Fruit fly (Drosophila melanogaster) whole organism, embryonic: ENCODE data around the gene Fancl.

Experiments used
- CG11093 ChIP-seq: fragments of 200-800 bp; sonication (Bioruptor generic); IDR thresholded peaks from 3 replicates; pipeline ENCODE4 v1.3.6; 2022; ENCODE audit warnings: missing biosample characterization, missing genetic modification characterization
- CG11247 ChIP-seq: fragments of 200-800 bp; sonication (Bioruptor generic); IDR thresholded peaks from 2 replicates; pipeline ENCODE4 v1.3.6; 2022; ENCODE audit warnings: missing biosample characterization, missing genetic modification characterization
- CG13424 ChIP-seq: fragments of 200-800 bp; sonication (Bioruptor generic); optimal IDR thresholded peaks from 2 replicates; lab custom pipeline; 2019; ENCODE audit warnings: missing biosample characterization, mild to moderate bottlenecking, missing genetic modification characterization, moderate library complexity
- CG6683 ChIP-seq: fragments of 200-800 bp; sonication (Bioruptor generic); optimal IDR thresholded peaks from 2 replicates; lab custom pipeline; 2017; ENCODE audit warnings: missing biosample characterization, mild to moderate bottlenecking, missing genetic modification characterization, missing genetic modification reagents
- Eip74EF ChIP-seq, 2 experiments: fragments of 200-800 bp in 1 of 2; fragments of >200 bp in 1 of 2; sonication (Bioruptor generic) in 1 of 2; optimal IDR thresholded peaks; 2 replicates each; lab custom pipeline; 2017 to 2019; ENCODE audit warnings: missing biosample characterization in 2 of 2, missing genetic modification characterization in 2 of 2, mild to moderate bottlenecking in 1 of 2, moderate library complexity in 1 of 2
- Rx ChIP-seq: fragments of 200-800 bp; sonication (Bioruptor generic); IDR thresholded peaks from 2 replicates; pipeline ENCODE4 v1.3.6; 2022; ENCODE audit warnings: missing biosample characterization, missing genetic modification characterization
- jigr1 ChIP-seq: fragments of 200-800 bp; sonication (Bioruptor generic); IDR thresholded peaks from 3 replicates; pipeline ENCODE4 v1.3.6; 2022; ENCODE audit warnings: missing biosample characterization, missing genetic modification characterization
- sens-2 ChIP-seq: fragments of 200-800 bp; sonication (Bioruptor generic); IDR thresholded peaks from 2 replicates; pipeline ENCODE4 v1.3.6; 2022; ENCODE audit warnings: missing biosample characterization, missing genetic modification characterization

DNA sequence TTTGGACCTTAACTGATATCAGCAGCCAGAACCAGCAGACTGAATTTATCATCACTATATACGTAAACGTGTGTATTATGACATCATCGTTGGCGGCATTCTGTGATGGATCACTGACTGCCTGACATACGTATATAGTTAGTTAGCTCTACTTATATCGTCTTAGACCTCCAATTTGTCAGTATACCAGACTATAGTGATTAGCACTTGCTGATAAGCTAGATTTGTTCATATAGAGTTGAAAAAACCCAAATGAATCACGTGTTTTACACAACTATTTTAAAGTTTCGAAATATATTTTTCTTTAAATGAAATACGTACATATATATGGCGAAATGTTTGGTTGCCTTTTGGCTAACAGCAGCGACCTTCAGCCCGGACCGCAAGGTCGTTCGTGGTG lies 43.1 kb upstream of the Fancl start:
- TF ChIP-seq CG13424 (tag; lab: Kevin White, UChicago) (no peak), jigr1 (GFP tag; lab: Robert Waterston, UW) (no peak), Rx (GFP tag; lab: Robert Waterston, UW) (no peak), CG11247 (GFP tag; lab: Robert Waterston, UW) (no peak), CG11093 (GFP tag; lab: Robert Waterston, UW) (no peak), Eip74EF (GFP tag; optimal IDR thresholded peaks at IDR 0.05; lab: Kevin White, UChicago) (no peak), sens-2 (GFP tag; lab: Robert Waterston, UW) (no peak), CG6683 (GFP tag; lab: Kevin White, UChicago) (no peak)
